Worm (Caenorhabditis elegans) whole organism, late embryonic: ENCODE measurements around the gene D1044.4.

Source experiments
- C38D4.7 ChIP-seq: fragments of 200-800 bp; sonication (Bioruptor generic); optimal IDR thresholded peaks from 2 replicates; lab custom pipeline; 2018; ENCODE audit warnings: mild to moderate bottlenecking, missing genetic modification characterization, moderate library complexity, missing compliant biosample characterization
- F13H6.1 ChIP-seq: sonication (generic microtip); optimal IDR thresholded peaks from 2 replicates; lab custom pipeline; 2016; ENCODE audit warnings: missing genetic modification characterization, missing compliant biosample characterization
- K09A11.1 ChIP-seq: sonication (generic microtip); optimal IDR thresholded peaks from 2 replicates; lab custom pipeline; 2017; ENCODE audit warnings: antibody characterized with exemption, mild to moderate bottlenecking, missing genetic modification characterization, missing compliant biosample characterization; ENCODE audit not compliant: insufficient read depth
- T23F11.4 ChIP-seq: fragments of 200-800 bp; sonication (Bioruptor generic); optimal IDR thresholded peaks from 2 replicates; lab custom pipeline; 2018; ENCODE audit warnings: mild to moderate bottlenecking, missing genetic modification characterization, missing compliant biosample characterization
- Y22D7AL.16 ChIP-seq: sonication (generic microtip); optimal IDR thresholded peaks from 2 replicates; lab custom pipeline; 2016; ENCODE audit warnings: missing genetic modification characterization, missing compliant biosample characterization
- ahr-1 ChIP-seq: sonication (generic microtip); optimal IDR thresholded peaks from 2 replicates; lab custom pipeline; 2016; ENCODE audit warnings: missing genetic modification characterization, missing compliant biosample characterization
- ceh-14 ChIP-seq: sonication (generic microtip); optimal IDR thresholded peaks from 2 replicates; lab custom pipeline; 2016; ENCODE audit warnings: missing genotype, missing genetic modification characterization, missing compliant biosample characterization
- ceh-2 ChIP-seq: sonication (generic microtip); optimal IDR thresholded peaks from 2 replicates; lab custom pipeline; 2016; ENCODE audit warnings: missing genotype, missing genetic modification characterization, missing compliant biosample characterization
- ceh-22 ChIP-seq: sonication (generic microtip); optimal IDR thresholded peaks from 2 replicates; lab custom pipeline; 2017; ENCODE audit warnings: missing biosample characterization, missing genetic modification characterization
- ceh-31 ChIP-seq: sonication (generic microtip); optimal IDR thresholded peaks from 2 replicates; lab custom pipeline; 2016; ENCODE audit warnings: missing genetic modification characterization, missing compliant biosample characterization
- ceh-34 ChIP-seq: sonication (generic microtip); optimal IDR thresholded peaks from 2 replicates; lab custom pipeline; 2016; ENCODE audit warnings: mild to moderate bottlenecking, missing genetic modification characterization, missing compliant biosample characterization
- ceh-45 ChIP-seq: fragments of 200-800 bp; sonication (Bioruptor generic); IDR thresholded peaks from 2 replicates; pipeline ENCODE4 v1.3.6; 2022; ENCODE audit warnings: missing genetic modification reagents, missing genetic modification characterization, missing compliant biosample characterization
- ceh-48 ChIP-seq: sonication (generic microtip); optimal IDR thresholded peaks from 2 replicates; lab custom pipeline; 2016; ENCODE audit warnings: missing genetic modification characterization, inconsistent platforms, missing compliant biosample characterization
- che-1 ChIP-seq: sonication (generic microtip); optimal IDR thresholded peaks from 2 replicates; lab custom pipeline; 2016; ENCODE audit warnings: mild to moderate bottlenecking, missing genetic modification characterization, missing compliant biosample characterization
- dmd-4 ChIP-seq: sonication (generic microtip); optimal IDR thresholded peaks from 2 replicates; lab custom pipeline; 2016; ENCODE audit warnings: borderline replicate concordance, missing genetic modification characterization, missing compliant biosample characterization
- dve-1 ChIP-seq: sonication (generic microtip); optimal IDR thresholded peaks from 2 replicates; lab custom pipeline; 2017; ENCODE audit warnings: antibody characterized with exemption, mild to moderate bottlenecking, missing genetic modification characterization, missing compliant biosample characterization
- elt-2 ChIP-seq: sonication (generic microtip); optimal IDR thresholded peaks from 2 replicates; lab custom pipeline; 2016; ENCODE audit warnings: missing genetic modification reagents, missing genetic modification characterization, missing compliant biosample characterization
- ets-4 ChIP-seq: sonication (generic microtip); optimal IDR thresholded peaks from 2 replicates; lab custom pipeline; 2016; ENCODE audit warnings: missing genetic modification characterization, missing compliant biosample characterization
- fax-1 ChIP-seq: sonication (generic microtip); optimal IDR thresholded peaks from 2 replicates; lab custom pipeline; 2016; ENCODE audit warnings: missing genotype, missing genetic modification characterization, missing compliant biosample characterization
- fkh-10 ChIP-seq: fragments of 150-350 bp; optimal IDR thresholded peaks from 2 replicates; lab custom pipeline; 2014; ENCODE audit warnings: missing biosample characterization, missing genetic modification reagents, missing genetic modification characterization
- gmeb-2 ChIP-seq: sonication (generic microtip); optimal IDR thresholded peaks from 2 replicates; lab custom pipeline; 2016; ENCODE audit warnings: missing genetic modification characterization, inconsistent platforms, missing compliant biosample characterization
- hlh-15 ChIP-seq: sonication (generic microtip); optimal IDR thresholded peaks from 2 replicates; lab custom pipeline; 2016; ENCODE audit warnings: missing genetic modification characterization, missing compliant biosample characterization
- hlh-30 ChIP-seq: sonication (generic microtip); optimal IDR thresholded peaks from 2 replicates; lab custom pipeline; 2017; ENCODE audit warnings: antibody characterized with exemption, missing genetic modification characterization, missing compliant biosample characterization; ENCODE audit not compliant: insufficient read depth
- nfya-1 ChIP-seq: sonication (generic microtip); optimal IDR thresholded peaks from 2 replicates; lab custom pipeline; 2017; ENCODE audit warnings: missing genetic modification characterization, mild to moderate bottlenecking, missing compliant biosample characterization, antibody characterized with exemption, moderate library complexity
- nhr-11 ChIP-seq: fragments of 150-350 bp; optimal IDR thresholded peaks from 2 replicates; lab custom pipeline; 2014; ENCODE audit warnings: missing biosample characterization, missing genetic modification characterization
- npax-4 ChIP-seq: sonication (generic microtip); optimal IDR thresholded peaks from 2 replicates; lab custom pipeline; 2016; ENCODE audit warnings: missing genetic modification characterization, missing compliant biosample characterization
- pag-3 ChIP-seq: sonication (generic microtip); optimal IDR thresholded peaks from 2 replicates; lab custom pipeline; 2016; ENCODE audit warnings: missing compliant biosample characterization, missing genetic modification characterization, borderline replicate concordance
- pat-9 ChIP-seq: fragments of 200-800 bp; sonication (Bioruptor generic); optimal IDR thresholded peaks from 2 replicates; lab custom pipeline; 2018; ENCODE audit warnings: mild to moderate bottlenecking, missing genetic modification characterization, moderate library complexity, missing compliant biosample characterization
- pha-4 ChIP-seq: fragments of 150-350 bp; optimal IDR thresholded peaks from 2 replicates; lab custom pipeline; 2018; ENCODE audit warnings: missing biosample characterization, missing genetic modification reagents, missing genetic modification characterization
- pqm-1 ChIP-seq: sonication (generic microtip); optimal IDR thresholded peaks from 2 replicates; lab custom pipeline; 2016; ENCODE audit warnings: missing genetic modification characterization, missing compliant biosample characterization
- pros-1 ChIP-seq: fragments of 150-350 bp; optimal IDR thresholded peaks from 2 replicates; lab custom pipeline; 2014; ENCODE audit warnings: missing biosample characterization, missing genetic modification reagents, missing genetic modification characterization
- rnt-1 ChIP-seq: sonication (generic microtip); optimal IDR thresholded peaks from 2 replicates; lab custom pipeline; 2016; ENCODE audit warnings: missing genetic modification characterization, missing compliant biosample characterization
- sox-2 ChIP-seq: fragments of 200-800 bp; sonication (Bioruptor generic); IDR thresholded peaks from 2 replicates; pipeline ENCODE4 v1.3.6; 2022; ENCODE audit warnings: missing genetic modification reagents, missing genetic modification characterization, missing compliant biosample characterization
- sox-4 ChIP-seq: sonication (generic microtip); optimal IDR thresholded peaks from 2 replicates; lab custom pipeline; 2017; ENCODE audit warnings: mild to moderate bottlenecking, missing genetic modification characterization, inconsistent platforms, missing compliant biosample characterization
- tbx-2 ChIP-seq: sonication (generic microtip); optimal IDR thresholded peaks from 2 replicates; lab custom pipeline; 2016; ENCODE audit warnings: missing genetic modification characterization, missing compliant biosample characterization
- tbx-7 ChIP-seq: sonication (generic microtip); optimal IDR thresholded peaks from 2 replicates; lab custom pipeline; 2016; ENCODE audit warnings: missing genotype, missing genetic modification characterization, missing compliant biosample characterization
- unc-42 ChIP-seq: sonication (generic microtip); optimal IDR thresholded peaks from 2 replicates; lab custom pipeline; 2016; ENCODE audit warnings: missing genotype, missing genetic modification characterization, missing compliant biosample characterization
- ztf-16 ChIP-seq: sonication (generic microtip); optimal IDR thresholded peaks from 2 replicates; lab custom pipeline; 2017; ENCODE audit warnings: missing genetic modification characterization, missing compliant biosample characterization

D1044.4 gene

DNA sequence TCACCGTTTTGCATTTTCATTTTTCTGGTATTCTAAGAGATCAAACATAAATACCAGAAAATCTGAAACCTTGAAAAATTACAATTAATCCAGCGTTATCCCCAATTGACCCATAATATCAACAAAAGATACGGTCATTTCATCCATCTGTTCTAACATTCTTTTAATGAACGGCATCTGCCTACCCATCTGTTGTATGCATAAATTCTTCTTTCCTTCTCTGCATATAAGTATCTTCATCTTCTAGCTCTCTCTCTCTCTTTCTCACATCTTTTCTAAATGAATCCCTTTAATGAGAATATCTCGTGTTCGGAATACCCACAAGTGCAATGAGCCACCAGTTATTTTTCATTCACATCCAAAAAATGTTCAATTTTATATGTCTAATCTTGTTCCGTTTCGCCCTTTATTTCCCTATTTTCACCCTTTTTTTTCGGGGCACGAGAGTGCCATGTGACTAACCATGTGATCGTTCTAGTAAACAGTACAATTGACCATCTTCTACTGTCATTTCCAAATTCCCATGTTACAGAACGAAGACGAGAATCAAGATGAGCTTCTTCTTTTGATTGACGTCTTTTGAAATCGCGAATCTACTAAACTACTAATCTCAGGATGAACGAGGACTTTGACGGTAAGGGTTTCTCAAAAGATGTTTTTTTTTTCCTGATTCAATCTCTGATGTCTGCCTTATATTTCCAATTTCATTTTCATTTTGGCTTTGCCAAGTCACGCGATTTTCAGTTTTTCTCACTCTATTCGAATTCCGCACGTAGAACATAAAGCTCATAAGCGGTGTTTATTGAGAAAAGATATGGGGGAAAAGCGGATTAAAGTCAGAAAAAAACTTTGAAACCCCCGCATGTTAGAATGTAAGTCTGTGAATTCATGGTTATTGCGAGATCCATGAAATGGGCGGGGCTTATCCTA is 20.2 kb downstream of the D1044.4 start, which contains the start of gene R02F2.1:
R02F2.1 (plus strand) TSS at position 528 of the 930 bp plus-strand sequence.
- TF ChIP-seq Y22D7AL.16 (tag; lab: Kevin White, UChicago): no peak
- TF ChIP-seq ceh-22 (tag; lab: Kevin White, UChicago): no peak
- no peak for TF ChIP-seq tbx-7 (tag; lab: Kevin White, UChicago)
- no peak for TF ChIP-seq sox-2
- no peak for TF ChIP-seq ztf-16 (tag; lab: Kevin White, UChicago)
- TF ChIP-seq nhr-11 (tag; lab: Kevin White, UChicago): no peak
- no peak for TF ChIP-seq npax-4 (tag; lab: Kevin White, UChicago)
- TF ChIP-seq hlh-30 (tag; lab: Kevin White, UChicago): peak; percentile 7
- TF ChIP-seq ceh-34: no peak

DNA sequence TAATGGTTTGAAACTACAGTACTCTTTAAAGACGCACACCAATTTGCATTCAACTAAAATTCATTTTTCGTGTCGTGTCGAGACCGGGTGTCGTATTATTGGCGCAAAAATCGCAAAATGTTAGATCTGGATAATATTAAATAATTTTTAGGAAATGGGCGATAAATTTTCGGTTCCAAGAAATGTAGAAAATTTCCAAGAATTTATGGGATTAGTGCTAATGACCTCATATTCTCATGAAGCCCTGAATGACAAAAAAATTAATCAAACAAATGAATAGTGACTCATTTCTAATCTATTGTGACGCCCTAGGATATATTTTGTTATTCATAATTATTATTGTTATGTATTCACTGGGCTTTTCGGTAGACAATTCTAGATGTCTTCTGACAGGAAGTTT is 21.1 kb downstream of the D1044.4 start:
- TF ChIP-seq C38D4.7 (GFP tag; lab: Kevin White, UChicago) (no peak), fax-1 (tag; lab: Kevin White, UChicago) (no peak), ceh-2 (tag; lab: Kevin White, UChicago) (no peak), ztf-16 (tag; lab: Kevin White, UChicago) (no peak), ceh-34 (no peak), elt-2 (no peak), pat-9 (tag; lab: Kevin White, UChicago) (no peak), ceh-48 (tag; lab: Kevin White, UChicago) (no peak), dve-1 (tag; lab: Kevin White, UChicago) (no peak), sox-4 (tag; lab: Kevin White, UChicago) (no peak), ceh-22 (tag; lab: Kevin White, UChicago) (no peak), hlh-30 (tag; lab: Kevin White, UChicago) (no peak), pha-4 (no peak), hlh-15 (tag; lab: Kevin White, UChicago) (no peak), ceh-45 (no peak), pqm-1 (tag; lab: Kevin White, UChicago) (no peak), ceh-14 (tag; lab: Kevin White, UChicago) (no peak), F13H6.1 (tag; lab: Kevin White, UChicago) (no peak), pros-1 (tag; lab: Kevin White, UChicago) (no peak), nhr-11 (tag; lab: Kevin White, UChicago) (no peak)
- TF ChIP-seq, all 69 proteins: peak for 0

ce11 chrIII:5499942-5500341 is 21.9 kb downstream of the D1044.4 start:
- TF ChIP-seq dmd-4 (tag; lab: Kevin White, UChicago) (no peak), che-1 (tag; lab: Kevin White, UChicago) (no peak), rnt-1 (tag; lab: Kevin White, UChicago) (no peak), ceh-31 (tag; lab: Kevin White, UChicago) (peak; percentile 23), ceh-48 (tag; lab: Kevin White, UChicago) (peak; percentile 31), tbx-2 (peak; percentile 2), ceh-14 (tag; lab: Kevin White, UChicago) (no peak), hlh-30 (tag; lab: Kevin White, UChicago) (peak; percentile 86), gmeb-2 (tag; lab: Kevin White, UChicago) (no peak)

ce11 chrIII:5498973-5499372 is 22.9 kb downstream of the D1044.4 start, which contains the start of gene R02F2.9:
Gene R02F2.9, plus strand, starts transcription at chrIII:5499190.
- TF ChIP-seq unc-42 (tag; lab: Kevin White, UChicago) (peak; percentile 37), ets-4 (tag; lab: Kevin White, UChicago) (peak; percentile 55), nfya-1 (tag; lab: Kevin White, UChicago) (peak; percentile 41), pag-3 (tag; lab: Kevin White, UChicago) (no peak), fkh-10 (GFP tag; lab: Kevin White, UChicago) (no peak), ceh-45 (no peak), tbx-2 (no peak), ahr-1 (tag; lab: Kevin White, UChicago) (no peak), T23F11.4 (GFP tag; lab: Kevin White, UChicago) (no peak), K09A11.1 (tag; lab: Kevin White, UChicago) (no peak), ceh-34 (no peak)
